Worm (Caenorhabditis elegans) whole organism, L3 larva: ENCODE measurements around the gene pqn-78.
"Not testable (repeated sequence)": the region's sequence is repeated elsewhere in the genome, so short reads cannot be mapped to it uniquely, and the experiment has no call there.

ENCODE experiments used
- ama-1 ChIP-seq: fragments of 150-350 bp; optimal IDR thresholded peaks from 2 replicates; lab custom pipeline; 2018
- ceh-82 ChIP-seq: fragments of 150-350 bp; optimal IDR thresholded peaks from 2 replicates; lab custom pipeline; 2014; ENCODE audit warnings: missing biosample characterization, missing genetic modification characterization
- ceh-9 ChIP-seq: sonication (generic microtip); optimal IDR thresholded peaks from 2 replicates; lab custom pipeline; 2018; ENCODE audit warnings: missing biosample characterization, missing genetic modification characterization
- eor-1 ChIP-seq, 2 experiments: fragments of 150-350 bp; optimal IDR thresholded peaks; 2 replicates each; lab custom pipeline; 2014 to 2018; ENCODE audit warnings: missing biosample characterization in 2 of 2, missing genetic modification characterization in 2 of 2
- nhr-11 ChIP-seq: fragments of 150-350 bp; optimal IDR thresholded peaks from 2 replicates; lab custom pipeline; 2014; ENCODE audit warnings: missing biosample characterization, missing genetic modification characterization
- pha-4 ChIP-seq: fragments of 150-350 bp; optimal IDR thresholded peaks from 2 replicates; lab custom pipeline; 2014; ENCODE audit warnings: missing biosample characterization, missing genetic modification reagents, missing genetic modification characterization
- snpc-4 ChIP-seq: fragments of 150-350 bp; optimal IDR thresholded peaks from 2 replicates; lab custom pipeline; 2014; ENCODE audit warnings: missing biosample characterization, missing genetic modification characterization
- unc-39 ChIP-seq: sonication (generic microtip); optimal IDR thresholded peaks from 4 replicates; lab custom pipeline; 2017; ENCODE audit warnings: missing biosample characterization, missing genetic modification characterization
- zag-1 ChIP-seq: fragments of 150-350 bp; optimal IDR thresholded peaks from 2 replicates; lab custom pipeline; 2014; ENCODE audit warnings: missing biosample characterization, missing genetic modification characterization
- ztf-11 ChIP-seq: fragments of 150-350 bp; optimal IDR thresholded peaks from 2 replicates; lab custom pipeline; 2014; ENCODE audit warnings: missing biosample characterization, missing genetic modification characterization
- ztf-4 ChIP-seq: fragments of 150-350 bp; optimal IDR thresholded peaks from 2 replicates; lab custom pipeline; 2014; ENCODE audit warnings: missing biosample characterization, missing genetic modification characterization

- not testable (repeated sequence) for TF ChIP-seq snpc-4 (tag; lab: Kevin White, UChicago); ztf-4 (tag; lab: Kevin White, UChicago); unc-39 (tag; lab: Kevin White, UChicago); ceh-82 (tag; lab: Kevin White, UChicago); eor-1 (tag; optimal IDR thresholded peaks at IDR 0.05; lab: Kevin White, UChicago); zag-1; pha-4 (tag; lab: Kevin White, UChicago); ceh-9 (tag; lab: Kevin White, UChicago); nhr-11 (tag; lab: Kevin White, UChicago); ztf-11 (tag; lab: Kevin White, UChicago); ama-1 (lab: Kevin White, UChicago)
Measured at ce11 chrIV:15594935-15595620, at the start of gene pqn-78, which contains the start of gene pqn-79.
